Worm (Caenorhabditis elegans) whole organism, L4/young adult: ENCODE results near the gene alh-4.

ENCODE experiments used
- W03F9.2 ChIP-seq: fragments of 150-350 bp; optimal IDR thresholded peaks from 2 replicates; lab custom pipeline; 2014; ENCODE audit warnings: missing biosample characterization, missing genetic modification characterization
- dao-5 ChIP-seq: sonication (generic microtip); optimal IDR thresholded peaks from 2 replicates; lab custom pipeline; 2016; ENCODE audit warnings: missing genotype, missing genetic modification characterization, moderate library complexity, missing compliant biosample characterization
- him-1 ChIP-seq: sonication (generic microtip); optimal IDR thresholded peaks from 2 replicates; lab custom pipeline; 2016; ENCODE audit warnings: missing genotype, missing genetic modification reagents, missing genetic modification characterization, missing compliant biosample characterization

Gene alh-4

ce11 chrV:6408733-6409227, 20.9 kb downstream of the alh-4 start, which contains the start of gene bcf-1:
Gene bcf-1 (minus strand): TSS chrV:6408783.
- TF ChIP-seq him-1 (tag; lab: Kevin White, UChicago) = no peak
- no peak for TF ChIP-seq W03F9.2 (tag; lab: Kevin White, UChicago)
- no peak for TF ChIP-seq dao-5 (tag; lab: Kevin White, UChicago)

ce11 chrV:6407587-6407986, 22.1 kb downstream of the alh-4 start:
- TF ChIP-seq him-1 (tag; lab: Kevin White, UChicago) (no peak), W03F9.2 (tag; lab: Kevin White, UChicago) (no peak), dao-5 (tag; lab: Kevin White, UChicago) (no peak)

- TF ChIP-seq W03F9.2 (tag; lab: Kevin White, UChicago) (no peak), dao-5 (tag; lab: Kevin White, UChicago) (no peak), him-1 (tag; lab: Kevin White, UChicago) (no peak)
Measured at ce11 chrV:6400950-6401551, 28.7 kb downstream of the alh-4 start.

ce11 chrV:6400528-6400927, 29.2 kb downstream of the alh-4 start:
- TF ChIP-seq W03F9.2 (tag; lab: Kevin White, UChicago) = no peak
- TF ChIP-seq him-1 (tag; lab: Kevin White, UChicago) = no peak
- no peak for TF ChIP-seq dao-5 (tag; lab: Kevin White, UChicago)

ce11 chrV:6399831-6400230, 29.9 kb downstream of the alh-4 start, which contains the start of gene gfi-1:
Gene gfi-1 (minus strand): TSS chrV:6399931.
- TF ChIP-seq dao-5 (tag; lab: Kevin White, UChicago) (no peak), W03F9.2 (tag; lab: Kevin White, UChicago) (no peak), him-1 (tag; lab: Kevin White, UChicago) (no peak)

- TF ChIP-seq him-1 (tag; lab: Kevin White, UChicago) (no peak), dao-5 (tag; lab: Kevin White, UChicago) (no peak), W03F9.2 (tag; lab: Kevin White, UChicago) (no peak)
Measured at ce11 chrV:6398922-6399321, 30.8 kb downstream of the alh-4 start.

ce11 chrV:6390163-6390562, 39.6 kb downstream of the alh-4 start, which contains the start of gene F57F4.1:
Gene F57F4.1 (plus strand): TSS chrV:6390463.
- TF ChIP-seq dao-5 (tag; lab: Kevin White, UChicago) (no peak), W03F9.2 (tag; lab: Kevin White, UChicago) (no peak), him-1 (tag; lab: Kevin White, UChicago) (no peak)

- TF ChIP-seq dao-5 (tag; lab: Kevin White, UChicago) (no peak), W03F9.2 (tag; lab: Kevin White, UChicago) (no peak), him-1 (tag; lab: Kevin White, UChicago) (no peak)
Measured at ce11 chrV:6389634-6390033, 40.1 kb downstream of the alh-4 start, which contains the start of gene F57F4.2. Gene F57F4.2 (minus strand): TSS chrV:6389734.

ce11 chrV:6385677-6386276, 43.9 kb downstream of the alh-4 start:
- no peak for TF ChIP-seq W03F9.2 (tag; lab: Kevin White, UChicago)
- TF ChIP-seq him-1 (tag; lab: Kevin White, UChicago) = no peak
